Fruit fly (Drosophila melanogaster) whole organism, embryonic: ENCODE data around the gene Snx6.
A peak's percentile ranks its signal among the peaks of the same experiment; 100 is the strongest.

Experiments
- B-H2 ChIP-seq: fragments of 200-800 bp; sonication (Bioruptor generic); optimal IDR thresholded peaks from 2 replicates; lab custom pipeline; 2018; ENCODE audit warnings: missing biosample characterization, mild to moderate bottlenecking, missing genetic modification characterization
- Bgb ChIP-seq: fragments of 200-800 bp; sonication (Bioruptor generic); IDR thresholded peaks from 2 replicates; pipeline ENCODE4 v1.3.6; 2022; ENCODE audit warnings: missing biosample characterization, missing genetic modification characterization; ENCODE audit not compliant: partially characterized antibody
- CG11723 ChIP-seq: fragments of 200-800 bp; sonication (Bioruptor generic); optimal IDR thresholded peaks from 2 replicates; lab custom pipeline; 2017; ENCODE audit warnings: missing biosample characterization, mild to moderate bottlenecking, missing genetic modification characterization
- CG12155 ChIP-seq: fragments of 200-800 bp; sonication (Bioruptor generic); optimal IDR thresholded peaks from 3 replicates; lab custom pipeline; 2016; ENCODE audit warnings: missing biosample characterization, missing genetic modification characterization
- CG13287 ChIP-seq: fragments of 200-800 bp; sonication (Bioruptor generic); IDR thresholded peaks from 2 replicates; pipeline ENCODE4 v1.3.6; 2022; ENCODE audit warnings: missing biosample characterization, missing genetic modification characterization; ENCODE audit not compliant: partially characterized antibody
- CG14860 ChIP-seq: fragments of 200-800 bp; sonication (Bioruptor generic); IDR thresholded peaks from 3 replicates; pipeline ENCODE4 v1.3.6; 2022; ENCODE audit warnings: missing biosample characterization, missing genetic modification characterization; ENCODE audit not compliant: partially characterized antibody
- CG18619 ChIP-seq: fragments of 200-800 bp; sonication (Bioruptor generic); optimal IDR thresholded peaks from 3 replicates; lab custom pipeline; 2017; ENCODE audit warnings: missing biosample characterization, mild to moderate bottlenecking, missing genetic modification characterization
- CG2129 ChIP-seq: fragments of 200-800 bp; sonication (Bioruptor generic); IDR thresholded peaks from 2 replicates; pipeline ENCODE4 v1.3.6; 2022; ENCODE audit warnings: missing biosample characterization, missing genetic modification characterization; ENCODE audit not compliant: partially characterized antibody
- CG32532 ChIP-seq: fragments of 200-800 bp; sonication (Bioruptor generic); IDR thresholded peaks from 2 replicates; pipeline ENCODE4 v1.3.6; 2022; ENCODE audit warnings: missing biosample characterization, missing genetic modification characterization
- CG3995 ChIP-seq: fragments of 200-800 bp; sonication (Bioruptor generic); optimal IDR thresholded peaks from 3 replicates; lab custom pipeline; 2016; ENCODE audit warnings: missing biosample characterization, missing genetic modification characterization
- CG7786 ChIP-seq: fragments of 200-800 bp; sonication (Bioruptor generic); optimal IDR thresholded peaks from 2 replicates; lab custom pipeline; 2016; ENCODE audit warnings: missing biosample characterization, missing genetic modification characterization
- CG9797 ChIP-seq: fragments of 200-800 bp; sonication (Bioruptor generic); optimal IDR thresholded peaks from 3 replicates; lab custom pipeline; 2018; ENCODE audit warnings: missing biosample characterization, mild to moderate bottlenecking, missing genetic modification characterization
- CHES-1-like ChIP-seq: fragments of 200-800 bp; sonication (Bioruptor generic); optimal IDR thresholded peaks from 2 replicates; lab custom pipeline; 2016; ENCODE audit warnings: missing biosample characterization, missing genetic modification characterization
- CrebB ChIP-seq: fragments of 200-800 bp; sonication (Bioruptor generic); optimal IDR thresholded peaks from 3 replicates; lab custom pipeline; 2018; ENCODE audit warnings: missing biosample characterization, mild to moderate bottlenecking, missing genetic modification characterization
- Dref ChIP-seq: fragments of 200-800 bp; sonication (Bioruptor generic); IDR thresholded peaks from 2 replicates; pipeline ENCODE4 v1.3.6; 2022; ENCODE audit warnings: missing biosample characterization, missing genetic modification characterization
- E2f2 ChIP-seq: fragments of 200-800 bp; sonication (Bioruptor generic); IDR thresholded peaks from 2 replicates; pipeline ENCODE4 v1.3.6; 2022; ENCODE audit warnings: missing biosample characterization, missing genetic modification characterization
- Ets97D ChIP-seq: fragments of 200-800 bp; sonication (Bioruptor generic); optimal IDR thresholded peaks from 3 replicates; lab custom pipeline; 2016; ENCODE audit warnings: missing biosample characterization, missing genetic modification characterization
- Gug ChIP-seq: fragments of 200-800 bp; sonication (Bioruptor generic); IDR thresholded peaks from 4 replicates; pipeline ENCODE4 v1.3.6; 2022; ENCODE audit warnings: missing biosample characterization, missing genetic modification characterization
- MBD-R2 ChIP-seq: fragments of 200-800 bp; sonication (Bioruptor generic); IDR thresholded peaks from 2 replicates; pipeline ENCODE4 v1.3.6; 2022; ENCODE audit warnings: missing biosample characterization, missing genetic modification characterization
- Mad ChIP-seq: fragments of 200-800 bp; sonication (Bioruptor generic); optimal IDR thresholded peaks from 2 replicates; lab custom pipeline; 2016; ENCODE audit warnings: missing biosample characterization, missing genetic modification characterization
- Med ChIP-seq: fragments of 200-800 bp; sonication (Bioruptor generic); peaks from one replicate; lab custom pipeline; 2016; ENCODE audit warnings: missing biosample characterization, missing genetic modification characterization, mild to moderate bottlenecking, inconsistent platforms, moderate library complexity
- Myb ChIP-seq: fragments of 200-800 bp; sonication (Bioruptor generic); optimal IDR thresholded peaks from 2 replicates; lab custom pipeline; 2016; ENCODE audit warnings: missing biosample characterization, missing genetic modification characterization
- Nf-YC ChIP-seq: fragments of 200-800 bp; optimal IDR thresholded peaks from 3 replicates; lab custom pipeline; 2019; ENCODE audit warnings: missing biosample characterization, mild to moderate bottlenecking, missing genetic modification characterization, moderate library complexity
- Poxn ChIP-seq: fragments of 200-800 bp; sonication (Bioruptor generic); IDR thresholded peaks from 2 replicates; pipeline ENCODE4 v1.3.6; 2022; ENCODE audit warnings: missing biosample characterization, missing genetic modification characterization
- Sin3A ChIP-seq: fragments of >200 bp; optimal IDR thresholded peaks from 2 replicates; lab custom pipeline; 2018
- Sox102F ChIP-seq: fragments of 200-800 bp; sonication (Bioruptor generic); optimal IDR thresholded peaks from 2 replicates; lab custom pipeline; 2018; ENCODE audit warnings: missing biosample characterization, mild to moderate bottlenecking, missing genetic modification characterization, moderate library complexity
- Sry-δ ChIP-seq: fragments of 200-800 bp; sonication (Bioruptor generic); optimal IDR thresholded peaks from 2 replicates; lab custom pipeline; 2016; ENCODE audit warnings: missing biosample characterization, missing genetic modification characterization
- Stat92E ChIP-seq, 3 experiments: fragments of >200 bp in 2 of 3; fragments of 200-800 bp in 1 of 3; sonication (Bioruptor generic) in 1 of 3; optimal IDR thresholded peaks; 2 replicates each; lab custom pipeline; 2017 to 2019; ENCODE audit warnings: missing biosample characterization in 3 of 3, missing genetic modification characterization in 3 of 3, mild to moderate bottlenecking in 1 of 3, moderate library complexity in 1 of 3
- amos ChIP-seq: fragments of 200-800 bp; sonication (Bioruptor generic); IDR thresholded peaks from 2 replicates; pipeline ENCODE4 v1.3.6; 2022; ENCODE audit warnings: missing biosample characterization, missing genetic modification characterization; ENCODE audit not compliant: partially characterized antibody
- bbx ChIP-seq: fragments of 200-800 bp; sonication (Bioruptor generic); IDR thresholded peaks from 2 replicates; pipeline ENCODE4 v1.3.6; 2022; ENCODE audit warnings: missing biosample characterization, missing genetic modification characterization; ENCODE audit not compliant: partially characterized antibody
- chinmo ChIP-seq: fragments of 200-800 bp; sonication (Bioruptor generic); IDR thresholded peaks from 4 replicates; pipeline ENCODE4 v1.3.6; 2022; ENCODE audit warnings: missing biosample characterization, missing genetic modification characterization; ENCODE audit not compliant: partially characterized antibody
- dmrt99B ChIP-seq: fragments of 200-800 bp; sonication (Bioruptor generic); optimal IDR thresholded peaks from 2 replicates; lab custom pipeline; 2018; ENCODE audit warnings: missing biosample characterization, mild to moderate bottlenecking, missing genetic modification characterization, moderate library complexity
- ems ChIP-seq: fragments of 200-800 bp; sonication (Bioruptor generic); optimal IDR thresholded peaks from 3 replicates; lab custom pipeline; 2016; ENCODE audit warnings: missing biosample characterization, missing genetic modification characterization
- gfzf ChIP-seq: fragments of 200-800 bp; sonication (Bioruptor generic); optimal IDR thresholded peaks from 2 replicates; lab custom pipeline; 2016; ENCODE audit warnings: missing biosample characterization, mild to moderate bottlenecking, missing genetic modification characterization, moderate library complexity
- grn ChIP-seq: fragments of 200-800 bp; sonication (Bioruptor generic); optimal IDR thresholded peaks from 3 replicates; lab custom pipeline; 2017; ENCODE audit warnings: missing biosample characterization, missing genetic modification characterization
- hbn ChIP-seq: fragments of 200-800 bp; sonication (Bioruptor generic); IDR thresholded peaks from 2 replicates; pipeline ENCODE4 v1.3.6; 2022; ENCODE audit warnings: missing biosample characterization, missing genetic modification characterization; ENCODE audit not compliant: partially characterized antibody
- inv ChIP-seq: fragments of 200-800 bp; sonication (Bioruptor generic); IDR thresholded peaks from 2 replicates; pipeline ENCODE4 v1.3.6; 2022; ENCODE audit warnings: missing biosample characterization, missing genetic modification characterization; ENCODE audit not compliant: partially characterized antibody
- lbe ChIP-seq: fragments of 200-800 bp; sonication (Bioruptor generic); optimal IDR thresholded peaks from 2 replicates; lab custom pipeline; 2016; ENCODE audit warnings: missing biosample characterization, mild to moderate bottlenecking, missing genetic modification characterization
- lilli ChIP-seq: fragments of 200-800 bp; sonication (Bioruptor generic); optimal IDR thresholded peaks from 3 replicates; lab custom pipeline; 2016; ENCODE audit warnings: missing biosample characterization, missing genetic modification characterization
- mld ChIP-seq: fragments of 200-800 bp; sonication (Bioruptor generic); IDR thresholded peaks from 3 replicates; pipeline ENCODE4 v1.3.6; 2022; ENCODE audit warnings: missing biosample characterization, missing genetic modification characterization; ENCODE audit not compliant: partially characterized antibody
- nom ChIP-seq: fragments of 200-800 bp; sonication (Bioruptor generic); optimal IDR thresholded peaks from 2 replicates; lab custom pipeline; 2017; ENCODE audit warnings: missing biosample characterization, missing genetic modification characterization, mild to moderate bottlenecking, moderate library complexity, missing genetic modification reagents
- pb ChIP-seq: fragments of 200-800 bp; sonication (Bioruptor generic); optimal IDR thresholded peaks from 3 replicates; lab custom pipeline; 2016; ENCODE audit warnings: missing biosample characterization, missing genetic modification characterization
- sob ChIP-seq: fragments of 200-800 bp; sonication (Bioruptor generic); IDR thresholded peaks from 2 replicates; pipeline ENCODE4 v1.3.6; 2022; ENCODE audit warnings: missing biosample characterization, missing genetic modification characterization
- sug ChIP-seq: fragments of 200-800 bp; optimal IDR thresholded peaks from 2 replicates; lab custom pipeline; 2019; ENCODE audit warnings: missing biosample characterization, mild to moderate bottlenecking, missing genetic modification characterization, moderate library complexity
- tap ChIP-seq: fragments of 200-800 bp; optimal IDR thresholded peaks from 3 replicates; lab custom pipeline; 2019; ENCODE audit warnings: missing biosample characterization, mild to moderate bottlenecking, missing genetic modification characterization, moderate library complexity
- tna ChIP-seq: fragments of 200-800 bp; sonication (Bioruptor generic); IDR thresholded peaks from 2 replicates; pipeline ENCODE4 v1.3.6; 2022; ENCODE audit warnings: missing biosample characterization, missing genetic modification characterization; ENCODE audit not compliant: partially characterized antibody
- trem ChIP-seq: fragments of 200-800 bp; optimal IDR thresholded peaks from 3 replicates; lab custom pipeline; 2019; ENCODE audit warnings: missing biosample characterization, mild to moderate bottlenecking, missing genetic modification characterization, moderate library complexity
- vnd ChIP-seq: fragments of 200-800 bp; sonication (Bioruptor generic); IDR thresholded peaks from 3 replicates; pipeline ENCODE4 v1.3.6; 2022; ENCODE audit warnings: missing biosample characterization, missing genetic modification characterization; ENCODE audit not compliant: partially characterized antibody

Snx6 gene

DNA sequence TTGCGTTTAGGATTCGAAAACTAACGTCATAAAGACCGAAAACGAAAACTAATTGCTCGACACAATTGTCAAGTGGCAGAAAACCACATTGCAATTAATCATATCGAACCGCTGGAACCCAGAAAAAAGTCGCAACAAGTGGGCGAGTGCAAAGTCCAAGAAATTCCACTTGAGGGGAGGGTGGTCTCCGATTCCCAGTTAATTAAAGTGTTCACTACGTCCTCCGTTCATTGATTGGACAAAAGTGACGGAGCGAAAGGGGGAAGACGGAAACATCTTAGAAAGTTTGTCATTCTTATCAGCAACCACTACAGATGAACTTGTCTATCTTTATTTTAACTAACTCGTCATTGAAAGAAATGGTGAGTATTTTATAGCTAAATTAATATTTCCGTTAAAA lies 18.0 kb downstream of the Snx6 start:
- TF ChIP-seq nom (GFP tag; lab: Kevin White, UChicago) (peak; percentile 69), Poxn (GFP tag; lab: Robert Waterston, UW) (no peak)
- TF ChIP-seq, all 482 proteins: peak for 1

DNA sequence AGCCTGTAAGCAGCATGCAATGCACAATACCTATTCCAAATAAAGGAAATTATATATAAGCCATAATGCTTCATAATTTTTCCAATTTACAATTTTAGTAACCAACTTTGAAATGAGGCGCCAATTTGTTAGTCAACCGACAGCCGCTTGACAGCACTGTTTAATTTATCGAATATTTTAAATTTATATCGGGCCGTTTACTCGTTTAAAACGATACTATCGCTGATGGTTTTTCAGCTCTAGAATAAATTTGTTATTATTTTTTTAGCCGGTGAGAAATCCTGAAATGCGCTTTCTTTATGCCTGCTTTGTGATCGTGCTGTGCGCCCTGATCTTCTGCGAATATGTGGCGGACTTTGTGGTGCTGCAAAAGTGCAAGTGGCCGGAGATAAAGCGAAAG lies 21.8 kb downstream of the Snx6 start, which contains the start of gene PGAP5:
Gene PGAP5 (plus strand): TSS at position 126 of the 400 bp plus-strand sequence.
- TF ChIP-seq gfzf (peak; percentile 30), CG14860 (GFP tag; lab: Robert Waterston, UW) (peak; percentile 85), Bgb (GFP tag; lab: Robert Waterston, UW) (peak; percentile 95), Med (GFP tag; lab: Kevin White, UChicago) (peak; percentile 86), Mad (peak; percentile 5), CHES-1-like (GFP tag; lab: Kevin White, UChicago) (peak; percentile 26), CG32532 (GFP tag; lab: Robert Waterston, UW) (0 out of 2 replicates have a peak, but pooled peaks have one; percentile 25), Sry-δ (GFP tag; lab: Kevin White, UChicago) (peak; percentile 91), E2f2 (GFP tag; lab: Robert Waterston, UW) (peak; percentile 99), CG2129 (peak; percentile 94), CG7786 (GFP tag; lab: Kevin White, UChicago) (peak; percentile 21), amos (GFP tag; lab: Robert Waterston, UW) (peak; percentile 97), tna (GFP tag; lab: Robert Waterston, UW) (peak; percentile 81), Dref (GFP tag; lab: Robert Waterston, UW) (peak; percentile 89), chinmo (peak; percentile 93), B-H2 (GFP tag; lab: Kevin White, UChicago) (peak; percentile 73), Ets97D (GFP tag; lab: Kevin White, UChicago) (peak; percentile 60), sug (tag; lab: Kevin White, UChicago) (no peak), CG3995 (GFP tag; lab: Kevin White, UChicago) (peak; percentile 35), CG13287 (GFP tag; lab: Robert Waterston, UW) (peak; percentile 99), MBD-R2 (GFP tag; lab: Robert Waterston, UW) (peak; percentile 93), mld (GFP tag; lab: Robert Waterston, UW) (peak; percentile 74; the same call in 2 of the 3 replicates), hbn (GFP tag; lab: Robert Waterston, UW) (peak; percentile 98), Stat92E (GFP tag; optimal IDR thresholded peaks at IDR 0.05; lab: Kevin White, UChicago) (no peak), vnd (GFP tag; lab: Robert Waterston, UW) (peak; percentile 87), tap (tag; lab: Kevin White, UChicago) (no peak), Myb (GFP tag; lab: Kevin White, UChicago) (peak; percentile 56), CG18619 (GFP tag; lab: Kevin White, UChicago) (no peak), CrebB (no peak), CG9797 (GFP tag; lab: Kevin White, UChicago) (peak; percentile 13), bbx (peak; percentile 94), pb (GFP tag; lab: Kevin White, UChicago) (no peak), trem (peak; percentile 27), CG12155 (GFP tag; lab: Kevin White, UChicago) (peak; percentile 29), inv (GFP tag; lab: Robert Waterston, UW) (peak; percentile 87), CG11723 (no peak), ems (peak; percentile 16), sob (GFP tag; lab: Robert Waterston, UW) (peak; percentile 62), Sin3A (lab: Kevin White, UChicago) (peak; percentile 61), Gug (GFP tag; lab: Robert Waterston, UW) (no peak), lbe (GFP tag; lab: Kevin White, UChicago) (peak; percentile 75), lilli (peak; percentile 44), Nf-YC (tag; lab: Kevin White, UChicago) (no peak), Sox102F (GFP tag; lab: Kevin White, UChicago) (no peak), dmrt99B (tag; lab: Kevin White, UChicago) (no peak), grn (GFP tag; lab: Kevin White, UChicago) (no peak)
